Fruit fly (Drosophila melanogaster) whole organism, prepupa: ENCODE results near the gene Cul5.

ENCODE experiments used
- Blimp-1 ChIP-seq: fragments of 200-800 bp; sonication (Bioruptor generic); optimal IDR thresholded peaks from 3 replicates; lab custom pipeline; 2017; ENCODE audit warnings: missing biosample characterization, missing genetic modification characterization, mild to moderate bottlenecking, moderate library complexity, missing genetic modification reagents
- CG10631 ChIP-seq: fragments of 200-800 bp; sonication (Bioruptor generic); optimal IDR thresholded peaks from 2 replicates; lab custom pipeline; 2016; ENCODE audit warnings: missing biosample characterization, missing genetic modification characterization
- CG10669 ChIP-seq: fragments of 200-800 bp; sonication (Bioruptor generic); optimal IDR thresholded peaks from 3 replicates; lab custom pipeline; 2018; ENCODE audit warnings: missing biosample characterization, mild to moderate bottlenecking, missing genetic modification characterization, moderate library complexity
- CG11902 ChIP-seq: fragments of 200-800 bp; sonication (Bioruptor generic); optimal IDR thresholded peaks from 3 replicates; lab custom pipeline; 2016; ENCODE audit warnings: missing biosample characterization, missing genetic modification characterization
- CG15336 ChIP-seq: fragments of 200-800 bp; sonication (Bioruptor generic); IDR thresholded peaks from 2 replicates; pipeline ENCODE4 v1.3.6; 2022; ENCODE audit warnings: missing biosample characterization, missing genetic modification characterization
- CG1621 ChIP-seq: fragments of 200-800 bp; sonication (Bioruptor generic); optimal IDR thresholded peaks from 3 replicates; lab custom pipeline; 2018; ENCODE audit warnings: missing biosample characterization, mild to moderate bottlenecking, missing genetic modification characterization
- CG16779 ChIP-seq: fragments of 200-800 bp; sonication (Bioruptor generic); optimal IDR thresholded peaks from 3 replicates; lab custom pipeline; 2017; ENCODE audit warnings: missing biosample characterization, mild to moderate bottlenecking, missing genetic modification characterization
- CG3032 ChIP-seq: fragments of 200-800 bp; optimal IDR thresholded peaks from 2 replicates; lab custom pipeline; 2019; ENCODE audit warnings: missing biosample characterization, mild to moderate bottlenecking, missing genetic modification characterization, moderate library complexity
- CG31627 ChIP-seq: fragments of 200-800 bp; sonication (Bioruptor generic); optimal IDR thresholded peaks from 3 replicates; lab custom pipeline; 2016; ENCODE audit warnings: missing biosample characterization, missing genetic modification characterization
- CG32006 ChIP-seq: fragments of 200-800 bp; sonication (Bioruptor generic); optimal IDR thresholded peaks from 3 replicates; lab custom pipeline; 2017; ENCODE audit warnings: missing biosample characterization, mild to moderate bottlenecking, missing genetic modification characterization
- CG34406 ChIP-seq: fragments of 200-800 bp; sonication (Bioruptor generic); optimal IDR thresholded peaks from 3 replicates; lab custom pipeline; 2016; ENCODE audit warnings: missing biosample characterization, missing genetic modification characterization
- CG4318 ChIP-seq: fragments of 200-800 bp; sonication (Bioruptor generic); optimal IDR thresholded peaks from 3 replicates; lab custom pipeline; 2017; ENCODE audit warnings: missing biosample characterization, mild to moderate bottlenecking, missing genetic modification characterization
- CG6276 ChIP-seq: fragments of 200-800 bp; sonication (Bioruptor generic); optimal IDR thresholded peaks from 2 replicates; lab custom pipeline; 2017; ENCODE audit warnings: missing biosample characterization, mild to moderate bottlenecking, missing genetic modification characterization
- CG6792 ChIP-seq: fragments of 200-800 bp; sonication (Bioruptor generic); optimal IDR thresholded peaks from 3 replicates; lab custom pipeline; 2016; ENCODE audit warnings: missing biosample characterization, missing genetic modification characterization
- CG6808 ChIP-seq: fragments of 200-800 bp; sonication (Bioruptor generic); optimal IDR thresholded peaks from 3 replicates; lab custom pipeline; 2017; ENCODE audit warnings: missing biosample characterization, missing genetic modification characterization, mild to moderate bottlenecking, moderate library complexity, missing genetic modification reagents
- CG6854 ChIP-seq: fragments of 200-800 bp; sonication (Bioruptor generic); optimal IDR thresholded peaks from 2 replicates; lab custom pipeline; 2017; ENCODE audit warnings: missing biosample characterization, mild to moderate bottlenecking, missing genetic modification characterization
- CG7368 ChIP-seq: fragments of 200-800 bp; sonication (Bioruptor generic); optimal IDR thresholded peaks from 3 replicates; lab custom pipeline; 2016; ENCODE audit warnings: missing biosample characterization, missing genetic modification characterization
- CG8119 ChIP-seq: fragments of 200-800 bp; sonication (Bioruptor generic); IDR thresholded peaks from 3 replicates; pipeline ENCODE4 v1.3.6; 2022; ENCODE audit warnings: missing biosample characterization, missing genetic modification characterization
- CG8632 ChIP-seq: fragments of 200-800 bp; sonication (Bioruptor generic); optimal IDR thresholded peaks from 3 replicates; lab custom pipeline; 2016; ENCODE audit warnings: missing biosample characterization, missing genetic modification characterization
- Eip75B ChIP-seq: fragments of 200-800 bp; sonication (Bioruptor generic); optimal IDR thresholded peaks from 3 replicates; lab custom pipeline; 2016; ENCODE audit warnings: missing biosample characterization, missing genetic modification characterization
- Eip78C ChIP-seq: fragments of 200-800 bp; sonication (Bioruptor generic); peaks from one replicate; lab custom pipeline; 2016; ENCODE audit warnings: missing biosample characterization, missing genetic modification characterization
- Eip93F ChIP-seq: fragments of 200-800 bp; sonication (Bioruptor generic); optimal IDR thresholded peaks from 2 replicates; lab custom pipeline; 2016; ENCODE audit warnings: missing biosample characterization, mild to moderate bottlenecking, missing genetic modification characterization
- Ets96B ChIP-seq: fragments of 200-800 bp; optimal IDR thresholded peaks from 2 replicates; lab custom pipeline; 2019; ENCODE audit warnings: missing biosample characterization, mild to moderate bottlenecking, missing genetic modification characterization, moderate library complexity
- Gug ChIP-seq: fragments of 200-800 bp; sonication (Bioruptor generic); IDR thresholded peaks from 2 replicates; pipeline ENCODE4 v1.3.6; 2022; ENCODE audit warnings: missing biosample characterization, missing genetic modification characterization
- Hr38 ChIP-seq: sonication (Bioruptor generic); optimal IDR thresholded peaks from 2 replicates; lab custom pipeline; 2016; ENCODE audit warnings: missing biosample characterization, missing genetic modification characterization
- Hr39 ChIP-seq: fragments of 200-800 bp; sonication (Bioruptor generic); optimal IDR thresholded peaks from 2 replicates; lab custom pipeline; 2016; ENCODE audit warnings: missing biosample characterization, missing genetic modification characterization
- Lpt ChIP-seq: fragments of 200-800 bp; sonication (Bioruptor generic); optimal IDR thresholded peaks from 3 replicates; lab custom pipeline; 2016; ENCODE audit warnings: missing biosample characterization, missing genetic modification characterization
- Met ChIP-seq: fragments of 200-800 bp; sonication (Bioruptor generic); optimal IDR thresholded peaks from 3 replicates; lab custom pipeline; 2016; ENCODE audit warnings: missing biosample characterization, missing genetic modification characterization
- OdsH ChIP-seq: fragments of 200-800 bp; sonication (Bioruptor generic); optimal IDR thresholded peaks from 3 replicates; lab custom pipeline; 2016; ENCODE audit warnings: missing biosample characterization, missing genetic modification characterization
- Smox ChIP-seq: fragments of 200-800 bp; sonication (Bioruptor generic); optimal IDR thresholded peaks from 3 replicates; lab custom pipeline; 2016; ENCODE audit warnings: missing biosample characterization, missing genetic modification characterization
- Sox14 ChIP-seq: fragments of 200-800 bp; sonication (Bioruptor generic); optimal IDR thresholded peaks from 3 replicates; lab custom pipeline; 2016; ENCODE audit warnings: missing biosample characterization, missing genetic modification characterization
- cyc ChIP-seq: fragments of 200-800 bp; sonication (Bioruptor generic); optimal IDR thresholded peaks from 3 replicates; lab custom pipeline; 2016; ENCODE audit warnings: missing biosample characterization, missing genetic modification characterization
- dac ChIP-seq: fragments of 200-800 bp; sonication (Bioruptor generic); optimal IDR thresholded peaks from 2 replicates; lab custom pipeline; 2017; ENCODE audit warnings: missing biosample characterization, mild to moderate bottlenecking, missing genetic modification characterization
- dsx ChIP-seq: fragments of 200-800 bp; optimal IDR thresholded peaks from 3 replicates; lab custom pipeline; 2019; ENCODE audit warnings: missing biosample characterization, mild to moderate bottlenecking, missing genetic modification characterization, moderate library complexity; ENCODE audit not compliant: poor library complexity, severe bottlenecking
- eg ChIP-seq: fragments of 200-800 bp; sonication (Bioruptor generic); IDR thresholded peaks from 3 replicates; pipeline ENCODE4 v1.3.6; 2022; ENCODE audit warnings: missing biosample characterization, missing genetic modification characterization
- esn ChIP-seq: fragments of 200-800 bp; sonication (Bioruptor generic); optimal IDR thresholded peaks from 2 replicates; lab custom pipeline; 2016; ENCODE audit warnings: missing biosample characterization, mild to moderate bottlenecking, missing genetic modification characterization, moderate library complexity
- fd59A ChIP-seq: fragments of 200-800 bp; sonication (Bioruptor generic); optimal IDR thresholded peaks from 2 replicates; lab custom pipeline; 2017; ENCODE audit warnings: missing biosample characterization, mild to moderate bottlenecking, missing genetic modification characterization, missing genetic modification reagents
- fkh ChIP-seq: fragments of 200-800 bp; sonication (Bioruptor generic); optimal IDR thresholded peaks from 3 replicates; lab custom pipeline; 2017; ENCODE audit warnings: missing biosample characterization, mild to moderate bottlenecking, missing genetic modification characterization, moderate library complexity
- lz ChIP-seq: fragments of 200-800 bp; sonication (Bioruptor generic); optimal IDR thresholded peaks from 3 replicates; lab custom pipeline; 2016; ENCODE audit warnings: missing biosample characterization, missing genetic modification characterization
- net ChIP-seq: fragments of 200-800 bp; sonication (Bioruptor generic); optimal IDR thresholded peaks from 3 replicates; lab custom pipeline; 2016; ENCODE audit warnings: missing biosample characterization, missing genetic modification characterization
- pdm3 ChIP-seq: fragments of 200-800 bp; sonication (Bioruptor generic); optimal IDR thresholded peaks from 3 replicates; lab custom pipeline; 2016; ENCODE audit warnings: missing biosample characterization, missing genetic modification characterization
- salr ChIP-seq, 2 experiments: fragments of 200-800 bp; sonication (Bioruptor generic); optimal IDR thresholded peaks; 3 replicates each; lab custom pipeline; 2016 to 2018; ENCODE audit warnings: missing biosample characterization in 2 of 2, missing genetic modification characterization in 2 of 2, mild to moderate bottlenecking in 1 of 2
- svp ChIP-seq: fragments of 200-800 bp; sonication (Bioruptor generic); peaks from one replicate; lab custom pipeline; 2016; ENCODE audit warnings: missing biosample characterization, missing genetic modification characterization
- topi ChIP-seq: fragments of 200-800 bp; sonication (Bioruptor generic); optimal IDR thresholded peaks from 3 replicates; lab custom pipeline; 2016; ENCODE audit warnings: missing biosample characterization, missing genetic modification characterization
- vri ChIP-seq: fragments of 200-800 bp; sonication (Bioruptor generic); optimal IDR thresholded peaks from 3 replicates; lab custom pipeline; 2016; ENCODE audit warnings: missing biosample characterization, mild to moderate bottlenecking, missing genetic modification characterization

Cul5 gene

dm6 chr3R:29096009-29096443 lies 33.3 kb upstream of the Cul5 start (continued):
- TF ChIP-seq Eip93F, result peak; percentile 51
- peak; percentile 84 for TF ChIP-seq lz
- TF ChIP-seq CG1621 (tag; lab: Kevin White, UChicago), result peak; percentile 72
- no peak; the same call in 2 of the 3 replicates for TF ChIP-seq CG8119 (GFP tag; lab: Robert Waterston, UW)
- TF ChIP-seq fkh, result no peak
- TF ChIP-seq CG31627, result peak; percentile 88
- TF ChIP-seq Ets96B (tag; lab: Kevin White, UChicago), result peak; percentile 86
- peak; percentile 90 for TF ChIP-seq topi (GFP tag; lab: Kevin White, UChicago)
- peak; percentile 96 for TF ChIP-seq svp (GFP tag; lab: Kevin White, UChicago)
- TF ChIP-seq pdm3 (GFP tag; lab: Kevin White, UChicago), result no peak
- peak; percentile 38 for TF ChIP-seq CG15336
- TF ChIP-seq Sox14 (GFP tag; lab: Kevin White, UChicago), result peak; percentile 78
- no peak for TF ChIP-seq Smox (GFP tag; lab: Kevin White, UChicago)
- peak; percentile 91 for TF ChIP-seq Hr39 (GFP tag; lab: Kevin White, UChicago)
- peak; percentile 37; the same call in 1 of the 2 replicates for TF ChIP-seq Gug (GFP tag; lab: Robert Waterston, UW)
- TF ChIP-seq CG6792 (GFP tag; lab: Kevin White, UChicago), result peak; percentile 82
- peak; percentile 59 for TF ChIP-seq CG11902 (GFP tag; lab: Kevin White, UChicago)

dm6 chr3R:29095525-29095924 lies 32.8 kb upstream of the Cul5 start:
- peak; percentile 5 for TF ChIP-seq CG6854 (GFP tag; lab: Kevin White, UChicago)
- no peak for TF ChIP-seq CG32006 (GFP tag; lab: Kevin White, UChicago)
- TF ChIP-seq Blimp-1 (GFP tag; lab: Kevin White, UChicago), result no peak

DNA sequence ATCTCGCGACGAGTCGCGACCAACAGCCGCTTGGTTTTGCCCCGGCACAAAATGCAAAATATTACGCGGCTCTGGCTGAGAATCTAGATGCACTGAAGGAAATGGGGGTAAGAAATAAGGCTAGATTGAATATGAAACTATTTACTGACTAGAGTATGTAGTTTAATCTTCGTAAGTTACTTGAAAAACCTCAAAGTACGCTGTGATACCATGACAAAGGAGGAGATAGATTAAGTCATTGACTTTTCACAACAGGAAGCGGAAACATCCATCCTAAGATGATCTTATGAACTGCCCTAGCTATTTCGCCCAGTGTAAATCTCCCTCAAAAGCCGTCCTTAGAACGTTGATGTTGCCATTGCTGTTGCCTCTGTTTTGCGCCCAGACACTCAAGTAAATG lies 31.4 kb upstream of the Cul5 start:
- TF ChIP-seq Eip78C (GFP tag; lab: Kevin White, UChicago), result peak; percentile 88
- TF ChIP-seq fd59A, result peak; percentile 64
- peak; percentile 72 for TF ChIP-seq CG3032 (tag; lab: Kevin White, UChicago)
- peak; percentile 61 for TF ChIP-seq Eip75B (GFP tag; lab: Kevin White, UChicago)
- TF ChIP-seq esn (GFP tag; lab: Kevin White, UChicago), result peak; percentile 33
- 0 out of 3 replicates have a peak, but pooled peaks have one; percentile 46 for TF ChIP-seq eg (GFP tag; lab: Robert Waterston, UW)
- TF ChIP-seq CG6276, result peak; percentile 57
- peak; percentile 8 for TF ChIP-seq topi (GFP tag; lab: Kevin White, UChicago)
- TF ChIP-seq Lpt (GFP tag; lab: Kevin White, UChicago), result peak; percentile 51
- TF ChIP-seq CG7368 (GFP tag; lab: Kevin White, UChicago), result peak; percentile 35
- TF ChIP-seq lz, result peak; percentile 18
- TF ChIP-seq CG31627, result peak; percentile 6
- TF ChIP-seq CG6808, result peak; percentile 72
- peak; percentile 9 for TF ChIP-seq Hr39 (GFP tag; lab: Kevin White, UChicago)
- TF ChIP-seq Blimp-1 (GFP tag; lab: Kevin White, UChicago), result no peak
- TF ChIP-seq Sox14 (GFP tag; lab: Kevin White, UChicago), result peak; percentile 71
- TF ChIP-seq net (GFP tag; lab: Kevin White, UChicago), result peak; percentile 44
- peak; percentile 47 for TF ChIP-seq CG16779 (tag; lab: Kevin White, UChicago)
- TF ChIP-seq CG10669 (GFP tag; lab: Kevin White, UChicago), result peak; percentile 71
- TF ChIP-seq dsx (GFP tag; lab: Kevin White, UChicago), result peak; percentile 59
- TF ChIP-seq CG8632 (GFP tag; lab: Kevin White, UChicago), result no peak
- 0 out of 2 replicates have a peak, but pooled peaks have one; percentile 37 for TF ChIP-seq Gug (GFP tag; lab: Robert Waterston, UW)
- peak; percentile 31 for TF ChIP-seq CG34406
- peak; percentile 47 for TF ChIP-seq pdm3 (GFP tag; lab: Kevin White, UChicago)
- no peak for TF ChIP-seq Hr38 (GFP tag; lab: Kevin White, UChicago)
- TF ChIP-seq dac (GFP tag; lab: Kevin White, UChicago), result no peak
- peak; percentile 69 for TF ChIP-seq CG10631 (GFP tag; lab: Kevin White, UChicago)
- TF ChIP-seq CG6792 (GFP tag; lab: Kevin White, UChicago), result peak; percentile 37
- TF ChIP-seq CG4318, result no peak
- no peak for TF ChIP-seq fkh
- TF ChIP-seq OdsH (GFP tag; lab: Kevin White, UChicago), result peak; percentile 54
- TF ChIP-seq vri (GFP tag; lab: Kevin White, UChicago), result no peak
- TF ChIP-seq CG15336, result peak; percentile 59; the same call in 1 of the 2 replicates
- no peak for TF ChIP-seq CG6854 (GFP tag; lab: Kevin White, UChicago)
- no peak for TF ChIP-seq svp (GFP tag; lab: Kevin White, UChicago)
- TF ChIP-seq CG32006 (GFP tag; lab: Kevin White, UChicago), result peak; percentile 61
- peak; percentile 65 for TF ChIP-seq CG1621 (tag; lab: Kevin White, UChicago)
- TF ChIP-seq Met (GFP tag; lab: Kevin White, UChicago), result no peak
- peak; percentile 77 for TF ChIP-seq Ets96B (tag; lab: Kevin White, UChicago)
- no peak for TF ChIP-seq cyc (GFP tag; lab: Kevin White, UChicago)
- peak in 1 of 2 experiments; percentile 58 for TF ChIP-seq salr (GFP tag; optimal IDR thresholded peaks at IDR 0.05; lab: Kevin White, UChicago)
